Fruit fly (Drosophila melanogaster): Measurements from ENCODE around the gene hth.

The hth gene

dm6 chr3R:10688835-10689234 is 49.5 kb upstream of the hth start (continued):
- TF ChIP-seq CG13123 (GFP tag; optimal IDR thresholded peaks at IDR 0.05) (no peak), croc (GFP tag; conservative IDR thresholded peaks at IDR 0.05) (peak; percentile 16; the same call in 1 of the 3 replicates), Atf6 (GFP tag; IDR thresholded peaks at IDR 0.05) (peak; percentile 75), CG8478 (optimal IDR thresholded peaks at IDR 0.05) (no peak), Aef1 (GFP tag; IDR thresholded peaks at IDR 0.05) (peak; percentile 21; the same call in 1 of the 3 replicates), Lpt (GFP tag; optimal IDR thresholded peaks at IDR 0.05) (no peak), CG15601 (tag; optimal IDR thresholded peaks at IDR 0.05) (no peak), CG18262 (tag; optimal IDR thresholded peaks at IDR 0.05) (peak; percentile 38), Ptx1 (GFP tag; IDR thresholded peaks at IDR 0.05) (peak; percentile 33; the same call in 1 of the 2 replicates), Xbp1 (GFP tag; optimal IDR thresholded peaks at IDR 0.05) (peak; percentile 22), CG7839 (tag; optimal IDR thresholded peaks at IDR 0.05) (peak; percentile 68), CG17328 (GFP tag; IDR thresholded peaks at IDR 0.05) (0 out of 2 replicates have a peak, but pooled peaks have one; percentile 15), CG11504 (tag; optimal IDR thresholded peaks at IDR 0.05) (peak; percentile 58), fu2 (GFP tag; optimal IDR thresholded peaks at IDR 0.05) (no peak), CG17361 (GFP tag; IDR thresholded peaks at IDR 0.05) (0 out of 3 replicates have a peak, but pooled peaks have one; percentile 44), ab (GFP tag; optimal IDR thresholded peaks at IDR 0.05) (no peak), org-1 (GFP tag; optimal IDR thresholded peaks at IDR 0.05) (no peak), HHEX (GFP tag; optimal IDR thresholded peaks at IDR 0.05) (peak; percentile 42), CG9727 (GFP tag; optimal IDR thresholded peaks at IDR 0.05) (peak; percentile 51), CG18764 (GFP tag; optimal IDR thresholded peaks at IDR 0.05) (no peak), exex (tag; optimal IDR thresholded peaks at IDR 0.05) (peak; percentile 29), CG6272 (GFP tag; IDR thresholded peaks at IDR 0.05) (0 out of 2 replicates have a peak, but pooled peaks have one; percentile 20), chn (GFP tag; optimal IDR thresholded peaks at IDR 0.05) (no peak), CG13424 (tag; optimal IDR thresholded peaks at IDR 0.05) (peak; percentile 12), Hmr (GFP tag; optimal IDR thresholded peaks at IDR 0.05) (peak; percentile 48), CG2678 (tag; optimal IDR thresholded peaks at IDR 0.05) (peak; percentile 77), nmo (GFP tag; optimal IDR thresholded peaks at IDR 0.05) (peak; percentile 31), Drgx (GFP tag; IDR thresholded peaks at IDR 0.05) (peak; percentile 52), CG10543 (GFP tag; optimal IDR thresholded peaks at IDR 0.05) (no peak), Meics (GFP tag; optimal IDR thresholded peaks at IDR 0.05) (peak; percentile 72), Opbp (GFP tag; IDR thresholded peaks at IDR 0.05; ENCODE audit: partially characterized antibody) (no peak), Elba2 (GFP tag; optimal IDR thresholded peaks at IDR 0.05) (no peak), tio (GFP tag; optimal IDR thresholded peaks at IDR 0.05) (peak; percentile 21), tin (GFP tag; optimal IDR thresholded peaks at IDR 0.05) (peak; percentile 8), CG4854 (GFP tag; optimal IDR thresholded peaks at IDR 0.05) (peak; percentile 27), ssp (GFP tag; IDR thresholded peaks at IDR 0.05) (peak; percentile 29; the same call in 1 of the 2 replicates), NfI (GFP tag; optimal IDR thresholded peaks at IDR 0.05) (peak; percentile 26), GATAe (GFP tag; conservative IDR thresholded peaks at IDR 0.05) (0 out of 2 replicates have a peak, but pooled peaks have one; percentile 18), CG9215 (GFP tag; IDR thresholded peaks at IDR 0.05) (peak; percentile 55), Sox102F (GFP tag; optimal IDR thresholded peaks at IDR 0.05) (peak; percentile 28), CG15514 (GFP tag; optimal IDR thresholded peaks at IDR 0.05) (peak; percentile 38), CG1832 (GFP tag; optimal IDR thresholded peaks at IDR 0.05) (no peak), otp (GFP tag; IDR thresholded peaks at IDR 0.05) (peak; percentile 43; the same call in 1 of the 3 replicates), CG11085 (GFP tag; IDR thresholded peaks at IDR 0.05) (0 out of 2 replicates have a peak, but pooled peaks have one; percentile 29), jigr1 (GFP tag; IDR thresholded peaks at IDR 0.05) (no peak), H15 (GFP tag; IDR thresholded peaks at IDR 0.05) (0 out of 3 replicates have a peak, but pooled peaks have one; percentile 13), Oaz (GFP tag; IDR thresholded peaks at IDR 0.05) (0 out of 2 replicates have a peak, but pooled peaks have one; percentile 27), CG17359 (tag; optimal IDR thresholded peaks at IDR 0.05) (peak; percentile 46), D19A (tag; optimal IDR thresholded peaks at IDR 0.05) (peak; percentile 21), CG13775 (GFP tag; optimal IDR thresholded peaks at IDR 0.05) (peak; percentile 32), Taf1 (GFP tag; IDR thresholded peaks at IDR 0.05) (peak; percentile 53)

Measured in whole organism, embryonic.